Fruit fly (Drosophila melanogaster) whole organism, embryonic: ENCODE data around the gene CG7352.

Experiments
- Atf-2 ChIP-seq: fragments of 200-800 bp; sonication (Bioruptor generic); optimal IDR thresholded peaks from 2 replicates; lab custom pipeline; 2016; ENCODE audit warnings: missing biosample characterization, missing genetic modification characterization
- Blimp-1 ChIP-seq: fragments of 200-800 bp; sonication (Bioruptor generic); optimal IDR thresholded peaks from 3 replicates; lab custom pipeline; 2018; ENCODE audit warnings: missing biosample characterization, missing genetic modification characterization, mild to moderate bottlenecking, moderate library complexity, missing genetic modification reagents
- CG10267 ChIP-seq: fragments of 200-800 bp; sonication (Bioruptor generic); optimal IDR thresholded peaks from 2 replicates; lab custom pipeline; 2018; ENCODE audit warnings: missing biosample characterization, mild to moderate bottlenecking, missing genetic modification characterization, moderate library complexity
- CG11504 ChIP-seq: fragments of 200-800 bp; sonication (Bioruptor generic); optimal IDR thresholded peaks from 3 replicates; lab custom pipeline; 2019; ENCODE audit warnings: missing biosample characterization, mild to moderate bottlenecking, missing genetic modification characterization, moderate library complexity
- CG14050 ChIP-seq: fragments of 200-800 bp; sonication (Bioruptor generic); IDR thresholded peaks from 3 replicates; pipeline ENCODE4 v1.3.6; 2022; ENCODE audit warnings: missing biosample characterization, missing genetic modification characterization
- CG15269 ChIP-seq: fragments of 200-800 bp; sonication (Bioruptor generic); optimal IDR thresholded peaks from 2 replicates; lab custom pipeline; 2018; ENCODE audit warnings: missing biosample characterization, mild to moderate bottlenecking, missing genetic modification characterization, moderate library complexity
- CG1832 ChIP-seq: fragments of 200-800 bp; sonication (Bioruptor generic); optimal IDR thresholded peaks from 2 replicates; lab custom pipeline; 2017; ENCODE audit warnings: missing biosample characterization, mild to moderate bottlenecking, missing genetic modification characterization, inconsistent platforms
- CG2678 ChIP-seq: fragments of 200-800 bp; sonication (Bioruptor generic); optimal IDR thresholded peaks from 3 replicates; lab custom pipeline; 2019; ENCODE audit warnings: missing biosample characterization, mild to moderate bottlenecking, missing genetic modification characterization, moderate library complexity
- CG30431 ChIP-seq: fragments of 200-800 bp; sonication (Bioruptor generic); optimal IDR thresholded peaks from 2 replicates; lab custom pipeline; 2017; ENCODE audit warnings: missing biosample characterization, missing genetic modification characterization
- CG3163 ChIP-seq: fragments of 200-800 bp; sonication (Bioruptor generic); optimal IDR thresholded peaks from 3 replicates; lab custom pipeline; 2016; ENCODE audit warnings: missing biosample characterization, missing genetic modification characterization
- CG4282 ChIP-seq: fragments of 200-800 bp; sonication (Bioruptor generic); optimal IDR thresholded peaks from 2 replicates; lab custom pipeline; 2016; ENCODE audit warnings: missing biosample characterization, missing genetic modification characterization
- CG4820 ChIP-seq: fragments of 200-800 bp; sonication (Bioruptor generic); optimal IDR thresholded peaks from 3 replicates; lab custom pipeline; 2016; ENCODE audit warnings: missing biosample characterization, missing genetic modification characterization
- CG6254 ChIP-seq: fragments of 200-800 bp; sonication (Bioruptor generic); optimal IDR thresholded peaks from 3 replicates; lab custom pipeline; 2017; ENCODE audit warnings: mild to moderate bottlenecking, missing biosample characterization, missing genetic modification reagents, missing genetic modification characterization
- CG6272 ChIP-seq: fragments of 200-800 bp; sonication (Bioruptor generic); IDR thresholded peaks from 2 replicates; pipeline ENCODE4 v1.3.6; 2022; ENCODE audit warnings: missing biosample characterization, missing genetic modification characterization
- CG7745 ChIP-seq: fragments of 200-800 bp; sonication (Bioruptor generic); optimal IDR thresholded peaks from 2 replicates; lab custom pipeline; 2018; ENCODE audit warnings: missing biosample characterization, mild to moderate bottlenecking, missing genetic modification characterization, moderate library complexity
- CG8478 ChIP-seq: fragments of >200 bp; optimal IDR thresholded peaks from 2 replicates; lab custom pipeline; 2018
- CG9609 ChIP-seq: fragments of 200-800 bp; sonication (Bioruptor generic); optimal IDR thresholded peaks from 3 replicates; lab custom pipeline; 2016; ENCODE audit warnings: missing biosample characterization, missing genetic modification characterization
- Dp ChIP-seq: fragments of 200-800 bp; sonication (Bioruptor generic); optimal IDR thresholded peaks from 2 replicates; lab custom pipeline; 2018; ENCODE audit warnings: missing biosample characterization, mild to moderate bottlenecking, missing genetic modification characterization, moderate library complexity
- Elba2 ChIP-seq: fragments of 200-800 bp; sonication (Bioruptor generic); optimal IDR thresholded peaks from 3 replicates; lab custom pipeline; 2016; ENCODE audit warnings: missing biosample characterization, missing genetic modification characterization
- Hsf ChIP-seq: fragments of 200-800 bp; sonication (Bioruptor generic); optimal IDR thresholded peaks from 3 replicates; lab custom pipeline; 2016; ENCODE audit warnings: missing biosample characterization, missing genetic modification characterization
- Kr ChIP-seq: fragments of 200-800 bp; sonication (Bioruptor generic); optimal IDR thresholded peaks from 2 replicates; lab custom pipeline; 2017; ENCODE audit warnings: missing biosample characterization, mild to moderate bottlenecking, missing genetic modification characterization
- MBD-R2 ChIP-seq: fragments of 200-800 bp; sonication (Bioruptor generic); IDR thresholded peaks from 2 replicates; pipeline ENCODE4 v1.3.6; 2022; ENCODE audit warnings: missing biosample characterization, missing genetic modification characterization
- MESR4 ChIP-seq: fragments of 200-800 bp; sonication (Bioruptor generic); optimal IDR thresholded peaks from 2 replicates; lab custom pipeline; 2018; ENCODE audit warnings: missing biosample characterization, mild to moderate bottlenecking, missing genetic modification characterization, moderate library complexity
- Med ChIP-seq: fragments of 200-800 bp; sonication (Bioruptor generic); peaks from one replicate; lab custom pipeline; 2016; ENCODE audit warnings: missing biosample characterization, missing genetic modification characterization, mild to moderate bottlenecking, inconsistent platforms, moderate library complexity
- NC2β ChIP-seq: fragments of 200-800 bp; sonication (Bioruptor generic); optimal IDR thresholded peaks from 2 replicates; lab custom pipeline; 2016; ENCODE audit warnings: missing biosample characterization, missing genetic modification characterization
- Nf-YC ChIP-seq: fragments of 200-800 bp; optimal IDR thresholded peaks from 3 replicates; lab custom pipeline; 2019; ENCODE audit warnings: missing biosample characterization, mild to moderate bottlenecking, missing genetic modification characterization, moderate library complexity
- Oli ChIP-seq: fragments of 200-800 bp; sonication (Bioruptor generic); optimal IDR thresholded peaks from 2 replicates; lab custom pipeline; 2018; ENCODE audit warnings: missing biosample characterization, mild to moderate bottlenecking, missing genetic modification characterization, moderate library complexity
- Scr ChIP-seq: fragments of 200-800 bp; sonication (Bioruptor generic); IDR thresholded peaks from 2 replicates; pipeline ENCODE4 v1.3.6; 2022; ENCODE audit warnings: missing biosample characterization, missing genetic modification characterization; ENCODE audit not compliant: partially characterized antibody
- Taf1 ChIP-seq: fragments of 200-800 bp; sonication (Bioruptor generic); IDR thresholded peaks from 2 replicates; pipeline ENCODE4 v1.3.6; 2022; ENCODE audit warnings: missing biosample characterization, missing genetic modification characterization
- abd-A ChIP-seq: fragments of 200-800 bp; sonication (Bioruptor generic); optimal IDR thresholded peaks from 3 replicates; lab custom pipeline; 2019; ENCODE audit warnings: missing biosample characterization, mild to moderate bottlenecking, missing genetic modification characterization, moderate library complexity
- amos ChIP-seq: fragments of 200-800 bp; sonication (Bioruptor generic); IDR thresholded peaks from 2 replicates; pipeline ENCODE4 v1.3.6; 2022; ENCODE audit warnings: missing biosample characterization, missing genetic modification characterization; ENCODE audit not compliant: partially characterized antibody
- az2 ChIP-seq: fragments of 200-800 bp; sonication (Bioruptor generic); optimal IDR thresholded peaks from 3 replicates; lab custom pipeline; 2016; ENCODE audit warnings: missing biosample characterization, missing genetic modification characterization
- bcd ChIP-seq: fragments of 200-800 bp; sonication (Bioruptor generic); optimal IDR thresholded peaks from 2 replicates; lab custom pipeline; 2017; ENCODE audit warnings: missing biosample characterization, mild to moderate bottlenecking, missing genetic modification characterization
- chinmo ChIP-seq: fragments of 200-800 bp; sonication (Bioruptor generic); IDR thresholded peaks from 4 replicates; pipeline ENCODE4 v1.3.6; 2022; ENCODE audit warnings: missing biosample characterization, missing genetic modification characterization; ENCODE audit not compliant: partially characterized antibody
- dmrt99B ChIP-seq: fragments of 200-800 bp; sonication (Bioruptor generic); optimal IDR thresholded peaks from 2 replicates; lab custom pipeline; 2018; ENCODE audit warnings: missing biosample characterization, mild to moderate bottlenecking, missing genetic modification characterization, moderate library complexity
- exex ChIP-seq: fragments of 200-800 bp; sonication (Bioruptor generic); optimal IDR thresholded peaks from 4 replicates; lab custom pipeline; 2018; ENCODE audit warnings: missing biosample characterization, mild to moderate bottlenecking, missing genetic modification characterization, moderate library complexity
- gcm2 ChIP-seq: fragments of 200-800 bp; sonication (Bioruptor generic); optimal IDR thresholded peaks from 2 replicates; lab custom pipeline; 2016; ENCODE audit warnings: missing biosample characterization, missing genetic modification characterization
- grau ChIP-seq: fragments of 200-800 bp; optimal IDR thresholded peaks from 3 replicates; lab custom pipeline; 2019; ENCODE audit warnings: missing biosample characterization, mild to moderate bottlenecking, missing genetic modification characterization, moderate library complexity
- gsb ChIP-seq: fragments of 200-800 bp; sonication (Bioruptor generic); IDR thresholded peaks from 2 replicates; pipeline ENCODE4 v1.3.6; 2022; ENCODE audit warnings: missing biosample characterization, missing genetic modification characterization
- insv ChIP-seq, 2 experiments: fragments of 200-800 bp; sonication (Bioruptor generic); optimal IDR thresholded peaks; 3 replicates each; lab custom pipeline; 2016 to 2018; ENCODE audit warnings: missing biosample characterization in 2 of 2, missing genetic modification characterization in 2 of 2
- kah ChIP-seq: fragments of 200-800 bp; sonication (Bioruptor generic); optimal IDR thresholded peaks from 2 replicates; lab custom pipeline; 2018; ENCODE audit warnings: missing biosample characterization, mild to moderate bottlenecking, missing genetic modification characterization
- pfk ChIP-seq: fragments of 200-800 bp; sonication (Bioruptor generic); optimal IDR thresholded peaks from 2 replicates; lab custom pipeline; 2018; ENCODE audit warnings: missing biosample characterization, mild to moderate bottlenecking, missing genetic modification characterization, moderate library complexity
- salm ChIP-seq: fragments of 200-800 bp; sonication (Bioruptor generic); optimal IDR thresholded peaks from 2 replicates; lab custom pipeline; 2018; ENCODE audit warnings: missing biosample characterization, mild to moderate bottlenecking, missing genetic modification characterization
- sc ChIP-seq, 3 experiments: fragments of >200 bp in 2 of 3; fragments of 200-800 bp in 1 of 3; sonication (Bioruptor generic) in 1 of 3; optimal IDR thresholded peaks; 2 replicates in 2 of 3; 3 replicates in 1 of 3; lab custom pipeline; 2017; ENCODE audit warnings: mild to moderate bottlenecking in 1 of 3, missing biosample characterization in 1 of 3, missing genetic modification characterization in 1 of 3, missing genetic modification reagents in 1 of 3
- sisA ChIP-seq: fragments of 200-800 bp; sonication (Bioruptor generic); IDR thresholded peaks from 2 replicates; pipeline ENCODE4 v1.3.6; 2022; ENCODE audit warnings: missing biosample characterization, missing genetic modification characterization
- slou ChIP-seq: fragments of 200-800 bp; sonication (Bioruptor generic); optimal IDR thresholded peaks from 3 replicates; lab custom pipeline; 2016; ENCODE audit warnings: missing biosample characterization, missing genetic modification characterization
- sr ChIP-seq: fragments of 200-800 bp; sonication (Bioruptor generic); IDR thresholded peaks from 3 replicates; pipeline ENCODE4 v1.3.6; 2022; ENCODE audit warnings: missing biosample characterization, missing genetic modification characterization
- stc ChIP-seq: fragments of 200-800 bp; sonication (Bioruptor generic); IDR thresholded peaks from 2 replicates; pipeline ENCODE4 v1.3.6; 2022; ENCODE audit warnings: missing biosample characterization, missing genetic modification characterization
- stwl ChIP-seq: fragments of 200-800 bp; sonication (Bioruptor generic); optimal IDR thresholded peaks from 3 replicates; lab custom pipeline; 2018; ENCODE audit warnings: missing biosample characterization, mild to moderate bottlenecking, missing genetic modification characterization, moderate library complexity
- unpg ChIP-seq: fragments of 200-800 bp; sonication (Bioruptor generic); optimal IDR thresholded peaks from 3 replicates; lab custom pipeline; 2018; ENCODE audit warnings: missing biosample characterization, mild to moderate bottlenecking, missing genetic modification characterization, moderate library complexity
- wor ChIP-seq: fragments of 200-800 bp; sonication (Bioruptor generic); IDR thresholded peaks from 2 replicates; pipeline ENCODE4 v1.3.6; 2022; ENCODE audit warnings: missing biosample characterization, missing genetic modification characterization

CG7352 gene

dm6 chr3R:8344174-8344573 is 3.2 kb upstream of the CG7352 start, which contains the start of gene DppIII (continued):
- TF ChIP-seq wor (GFP tag; lab: Robert Waterston, UW), result no peak
- no peak for TF ChIP-seq Hsf (GFP tag; lab: Kevin White, UChicago)
- TF ChIP-seq CG7745 (tag; lab: Kevin White, UChicago), result no peak
- no peak for TF ChIP-seq CG30431 (GFP tag; lab: Kevin White, UChicago)
- TF ChIP-seq stwl, result peak; percentile 35
- TF ChIP-seq MESR4 (GFP tag; lab: Kevin White, UChicago), result peak; percentile 41
- TF ChIP-seq kah, result no peak
- TF ChIP-seq CG6272 (GFP tag; lab: Robert Waterston, UW), result no peak
- TF ChIP-seq Blimp-1 (GFP tag; lab: Kevin White, UChicago), result peak; percentile 78
- TF ChIP-seq Scr, result 0 out of 2 replicates have a peak, but pooled peaks have one; percentile 25
- TF ChIP-seq salm (tag; lab: Kevin White, UChicago), result no peak
- TF ChIP-seq CG6254 (GFP tag; lab: Kevin White, UChicago), result no peak
- TF ChIP-seq MBD-R2, result peak; percentile 55
- no peak for TF ChIP-seq Nf-YC (tag; lab: Kevin White, UChicago)
- TF ChIP-seq gsb (GFP tag; lab: Robert Waterston, UW), result no peak
- no peak for TF ChIP-seq az2
- no peak for TF ChIP-seq CG9609 (GFP tag; lab: Kevin White, UChicago)
- no peak for TF ChIP-seq Elba2
- no peak for TF ChIP-seq CG4820 (GFP tag; lab: Kevin White, UChicago)
- TF ChIP-seq sc (optimal IDR thresholded peaks at IDR 0.05; lab: Kevin White, UChicago), result no peak
- TF ChIP-seq sc (GFP tag; optimal IDR thresholded peaks at IDR 0.05; lab: Kevin White, UChicago), result no peak
- TF ChIP-seq abd-A (tag; lab: Kevin White, UChicago), result no peak
- TF ChIP-seq Med (GFP tag; lab: Kevin White, UChicago), result no peak
- no peak for TF ChIP-seq sisA (GFP tag; lab: Robert Waterston, UW)
- TF ChIP-seq CG1832, result no peak
- TF ChIP-seq bcd (GFP tag; lab: Kevin White, UChicago), result no peak
- no peak for TF ChIP-seq sr (GFP tag; lab: Robert Waterston, UW)
- TF ChIP-seq CG4282, result no peak
- TF ChIP-seq insv (GFP tag; optimal IDR thresholded peaks at IDR 0.05; lab: Kevin White, UChicago), result no peak
- no peak for TF ChIP-seq slou
- TF ChIP-seq Oli (tag; lab: Kevin White, UChicago), result no peak
- TF ChIP-seq Taf1 (GFP tag; lab: Robert Waterston, UW), result no peak
- TF ChIP-seq gcm2 (GFP tag; lab: Kevin White, UChicago), result no peak
- TF ChIP-seq Dp (GFP tag; lab: Kevin White, UChicago), result peak; percentile 78
- no peak for TF ChIP-seq CG3163
- TF ChIP-seq pfk (GFP tag; lab: Kevin White, UChicago), result no peak
- no peak for TF ChIP-seq grau
- TF ChIP-seq dmrt99B (tag; lab: Kevin White, UChicago), result no peak
- no peak for TF ChIP-seq CG14050 (GFP tag; lab: Robert Waterston, UW)
- no peak for TF ChIP-seq CG8478 (lab: Kevin White, UChicago)
- no peak for TF ChIP-seq amos (GFP tag; lab: Robert Waterston, UW)
- TF ChIP-seq unpg (GFP tag; lab: Kevin White, UChicago), result no peak
- no peak for TF ChIP-seq Atf-2 (GFP tag; lab: Kevin White, UChicago)
- no peak for TF ChIP-seq NC2β
- TF ChIP-seq CG11504 (tag; lab: Kevin White, UChicago), result no peak
- TF ChIP-seq CG15269 (tag; lab: Kevin White, UChicago), result no peak
- TF ChIP-seq Kr (GFP tag; lab: Kevin White, UChicago), result no peak
- no peak for TF ChIP-seq exex (tag; lab: Kevin White, UChicago)
- TF ChIP-seq CG2678 (tag; lab: Kevin White, UChicago), result no peak
- TF ChIP-seq chinmo (GFP tag; lab: Robert Waterston, UW), result 0 out of 4 replicates have a peak, but pooled peaks have one; percentile 44
- no peak for TF ChIP-seq stc
- TF ChIP-seq CG10267 (tag; lab: Kevin White, UChicago), result no peak
